Fruit fly (Drosophila melanogaster) Kc167 (cell line): ENCODE results near the gene SP1173.

Source experiments
- Myc ChIP-seq: fragments of >200 bp; optimal IDR thresholded peaks from 2 replicates; lab custom pipeline; 2017; ENCODE audit warnings: missing external identifiers
- Sin3A ChIP-seq: fragments of >200 bp; optimal IDR thresholded peaks from 2 replicates; lab custom pipeline; 2018; ENCODE audit warnings: missing external identifiers
- h ChIP-seq: fragments of >200 bp; optimal IDR thresholded peaks from 3 replicates; lab custom pipeline; 2018; ENCODE audit warnings: missing external identifiers
- insv ChIP-seq: fragments of >200 bp; optimal IDR thresholded peaks from 3 replicates; lab custom pipeline; 2018; ENCODE audit warnings: missing external identifiers
- psq ChIP-seq: fragments of >200 bp; optimal IDR thresholded peaks from 2 replicates; lab custom pipeline; 2017; ENCODE audit warnings: missing external identifiers
- ttk ChIP-seq: sonication (Bioruptor generic); optimal IDR thresholded peaks from 2 replicates; lab custom pipeline; 2017; ENCODE audit warnings: missing external identifiers

The SP1173 gene

dm6 chr3L:6703368-6703807, at the start of gene SP1173:
Gene SP1173, minus strand, starts transcription at chr3L:6703521.
- TF ChIP-seq h (lab: Kevin White, UChicago) (no peak), psq (lab: Kevin White, UChicago) (no peak), Myc (lab: Kevin White, UChicago) (no peak), insv (lab: Kevin White, UChicago) (no peak), Sin3A (lab: Kevin White, UChicago) (no peak), ttk (lab: Kevin White, UChicago) (no peak)

DNA sequence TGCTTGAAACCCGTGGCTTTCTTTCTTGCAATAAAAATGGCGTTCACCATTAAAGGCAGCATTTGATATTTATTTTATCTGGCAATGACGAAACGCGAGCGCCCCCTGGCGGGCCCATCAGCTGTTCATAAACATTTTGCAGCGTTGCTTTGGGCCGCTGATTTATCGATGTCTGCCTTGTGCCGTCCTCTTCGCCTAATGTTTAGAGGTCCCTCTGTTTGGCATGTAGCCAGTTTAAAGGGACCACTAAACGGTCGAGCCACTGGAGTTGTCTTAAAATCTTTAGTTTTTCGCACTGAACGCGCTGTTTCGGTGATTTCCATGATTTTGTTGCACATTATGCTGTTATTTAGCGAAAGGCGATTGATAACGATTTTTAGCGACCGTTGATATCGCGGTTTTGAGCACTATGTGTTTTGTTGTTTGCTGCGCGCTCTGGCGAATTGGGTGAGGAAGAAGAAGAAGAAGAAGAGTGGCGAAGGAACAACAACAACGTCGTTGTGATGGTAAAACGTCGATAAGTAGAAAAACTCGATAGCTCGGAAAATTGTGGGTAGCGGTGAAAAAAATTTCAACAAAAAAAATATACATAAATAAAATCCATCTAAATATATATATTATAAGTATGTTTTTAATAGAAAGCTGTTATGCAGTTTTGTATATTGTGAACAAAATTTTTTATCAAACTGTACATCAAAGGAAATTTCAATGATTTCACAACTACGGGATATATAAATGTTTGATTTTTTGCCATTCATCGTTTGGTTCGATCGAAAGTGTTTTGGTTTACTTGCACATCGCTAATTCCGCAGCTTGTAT, 49.2 kb upstream of the SP1173 start, which contains the start of the genes velo and Sbds:
Gene velo, minus strand, starts transcription at position 475 of the 819 bp plus-strand sequence.
Gene Sbds, plus strand, starts transcription at position 636 of the 819 bp plus-strand sequence.
- no peak for TF ChIP-seq psq (lab: Kevin White, UChicago)
- TF ChIP-seq ttk (lab: Kevin White, UChicago), result no peak
- no peak for TF ChIP-seq h (lab: Kevin White, UChicago)
- no peak for TF ChIP-seq Myc (lab: Kevin White, UChicago)
- no peak for TF ChIP-seq insv (lab: Kevin White, UChicago)
- no peak for TF ChIP-seq Sin3A (lab: Kevin White, UChicago)

dm6 chr3L:6750835-6751234, 47.5 kb upstream of the SP1173 start:
- TF ChIP-seq ttk (lab: Kevin White, UChicago), result no peak
- TF ChIP-seq Sin3A (lab: Kevin White, UChicago), result no peak
- no peak for TF ChIP-seq h (lab: Kevin White, UChicago)
- TF ChIP-seq Myc (lab: Kevin White, UChicago), result no peak
- TF ChIP-seq insv (lab: Kevin White, UChicago), result no peak
- no peak for TF ChIP-seq psq (lab: Kevin White, UChicago)

dm6 chr3L:6747127-6747526, 43.8 kb upstream of the SP1173 start:
- TF ChIP-seq Myc (lab: Kevin White, UChicago) (no peak), insv (lab: Kevin White, UChicago) (no peak), psq (lab: Kevin White, UChicago) (no peak), Sin3A (lab: Kevin White, UChicago) (no peak), h (lab: Kevin White, UChicago) (no peak), ttk (lab: Kevin White, UChicago) (no peak)

dm6 chr3L:6743346-6744165, 40.2 kb upstream of the SP1173 start:
- TF ChIP-seq psq (lab: Kevin White, UChicago), result peak; percentile 24
- no peak for TF ChIP-seq insv (lab: Kevin White, UChicago)
- TF ChIP-seq Sin3A (lab: Kevin White, UChicago), result no peak
- TF ChIP-seq ttk (lab: Kevin White, UChicago), result no peak

dm6 chr3L:6742974-6743345, 39.6 kb upstream of the SP1173 start, which contains the start of gene dikar:
Gene dikar, minus strand, starts transcription at chr3L:6743164.
- TF ChIP-seq h (lab: Kevin White, UChicago), result no peak
- no peak for TF ChIP-seq Myc (lab: Kevin White, UChicago)
- TF ChIP-seq Sin3A (lab: Kevin White, UChicago), result no peak
- no peak for TF ChIP-seq psq (lab: Kevin White, UChicago)
- TF ChIP-seq ttk (lab: Kevin White, UChicago), result no peak
- no peak for TF ChIP-seq insv (lab: Kevin White, UChicago)

DNA sequence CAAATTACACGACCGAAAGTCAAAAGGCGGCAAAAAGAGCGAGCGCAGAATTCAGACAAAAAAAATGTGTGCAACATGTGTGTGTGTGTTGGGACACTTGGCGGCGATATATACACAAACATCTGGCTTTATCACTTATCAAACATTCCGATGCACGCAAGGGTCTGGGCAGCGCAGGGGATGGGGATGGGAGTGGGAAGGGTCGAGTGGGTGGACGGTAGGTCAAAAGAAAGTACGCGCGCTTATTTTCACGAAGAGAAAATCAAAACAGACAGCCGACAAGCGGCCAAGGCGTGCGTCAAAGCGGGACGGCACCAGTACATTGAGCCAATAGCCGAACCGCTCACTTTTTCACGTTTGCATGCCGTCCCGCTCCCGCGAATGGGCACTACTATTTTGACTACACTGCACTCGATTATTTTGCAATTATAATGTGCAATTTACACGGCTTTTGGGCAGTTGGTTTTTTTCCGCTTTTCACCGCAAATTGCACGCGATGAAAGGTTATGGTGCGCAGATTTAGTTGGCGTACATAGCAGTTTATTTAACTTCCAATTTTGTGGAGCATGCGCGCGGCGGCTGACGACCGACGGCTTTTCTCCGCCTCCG, 38.9 kb upstream of the SP1173 start:
- TF ChIP-seq psq (lab: Kevin White, UChicago) (peak; percentile 22), Sin3A (lab: Kevin White, UChicago) (no peak)

DNA sequence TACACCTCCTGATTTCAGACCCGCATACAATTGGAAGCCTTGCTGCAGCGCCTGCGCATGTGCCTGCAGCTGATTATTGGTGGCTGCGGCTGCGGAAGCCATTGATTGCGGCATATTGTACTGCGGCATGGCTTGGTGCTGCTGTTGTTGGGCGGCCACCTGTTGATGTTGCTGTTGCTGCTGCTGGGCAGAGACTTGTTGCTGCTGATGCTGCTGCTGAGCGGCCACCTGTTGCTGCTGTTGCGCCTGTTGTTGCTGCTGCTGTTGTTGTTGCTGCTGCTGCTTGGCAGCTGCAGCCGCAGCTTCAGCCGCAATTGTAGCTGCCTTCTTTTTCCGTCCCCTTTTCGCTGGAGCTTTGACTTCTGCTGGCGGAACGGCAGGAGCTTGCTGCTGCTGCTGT, 27.8 kb upstream of the SP1173 start:
- TF ChIP-seq Sin3A (lab: Kevin White, UChicago), result no peak
- TF ChIP-seq ttk (lab: Kevin White, UChicago), result no peak
- no peak for TF ChIP-seq psq (lab: Kevin White, UChicago)
- TF ChIP-seq h (lab: Kevin White, UChicago), result no peak
- no peak for TF ChIP-seq insv (lab: Kevin White, UChicago)
- no peak for TF ChIP-seq Myc (lab: Kevin White, UChicago)

- TF ChIP-seq insv (lab: Kevin White, UChicago) (no peak), h (lab: Kevin White, UChicago) (no peak), Sin3A (lab: Kevin White, UChicago) (no peak), psq (lab: Kevin White, UChicago) (no peak), ttk (lab: Kevin White, UChicago) (no peak), Myc (lab: Kevin White, UChicago) (no peak)
Measured at dm6 chr3L:6724511-6724910, 21.2 kb upstream of the SP1173 start.

- no peak for TF ChIP-seq Sin3A (lab: Kevin White, UChicago)
- no peak for TF ChIP-seq insv (lab: Kevin White, UChicago)
Measured at dm6 chr3L:6723338-6723737, 20.0 kb upstream of the SP1173 start.

DNA sequence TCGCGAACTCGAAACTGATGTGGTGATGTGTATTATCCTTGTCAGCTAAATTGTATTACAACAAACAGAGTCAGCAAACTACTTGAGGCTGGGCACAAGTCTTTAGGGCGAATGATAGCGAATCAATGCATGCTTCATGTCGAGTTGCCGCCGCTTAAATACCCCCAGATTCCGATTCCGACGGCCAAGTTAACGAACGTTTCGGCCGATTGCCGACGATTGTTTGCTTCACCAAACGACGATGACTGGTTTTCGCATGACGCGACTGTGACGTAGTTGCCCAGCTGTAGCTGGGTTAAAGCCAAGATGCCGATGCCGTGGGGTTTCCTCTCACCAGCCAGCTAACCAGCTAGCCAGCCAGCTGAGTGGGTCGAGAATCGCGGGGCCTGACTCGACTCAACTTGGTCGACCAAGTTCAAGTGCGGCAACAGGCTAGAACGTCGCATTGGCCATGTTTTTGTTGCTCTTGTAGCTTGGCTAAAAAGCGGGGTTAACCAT, 16.1 kb upstream of the SP1173 start, which contains the start of gene ple:
Gene ple, minus strand, starts transcription at position 134 of the 498 bp plus-strand sequence.
- no peak for TF ChIP-seq ttk (lab: Kevin White, UChicago)
- no peak for TF ChIP-seq h (lab: Kevin White, UChicago)
- no peak for TF ChIP-seq psq (lab: Kevin White, UChicago)
- TF ChIP-seq Sin3A (lab: Kevin White, UChicago), result no peak
- TF ChIP-seq insv (lab: Kevin White, UChicago), result no peak
